Worm (Caenorhabditis elegans) whole organism, midembryonic: ENCODE data around the gene clc-1.

Experiments used
- flt-1 ChIP-seq: fragments of 200-800 bp; sonication (Bioruptor generic); IDR thresholded peaks from 2 replicates; pipeline ENCODE4 v1.3.6; 2022; ENCODE audit warnings: missing genetic modification characterization, missing compliant biosample characterization
- ref-1 ChIP-seq: fragments of 200-800 bp; sonication (Bioruptor generic); conservative IDR thresholded peaks from 2 replicates; pipeline ENCODE4 v1.3.6; 2022; ENCODE audit warnings: missing genetic modification reagents, missing genetic modification characterization, missing compliant biosample characterization
- tab-1 ChIP-seq: fragments of 200-800 bp; sonication (Bioruptor generic); IDR thresholded peaks from 2 replicates; pipeline ENCODE4 v1.3.6; 2022; ENCODE audit warnings: missing genetic modification characterization, missing compliant biosample characterization
- ztf-29 ChIP-seq: fragments of 200-800 bp; sonication (Bioruptor generic); IDR thresholded peaks from 2 replicates; pipeline ENCODE4 v1.3.6; 2022; ENCODE audit warnings: missing genetic modification reagents, missing genetic modification characterization, missing compliant biosample characterization

DNA sequence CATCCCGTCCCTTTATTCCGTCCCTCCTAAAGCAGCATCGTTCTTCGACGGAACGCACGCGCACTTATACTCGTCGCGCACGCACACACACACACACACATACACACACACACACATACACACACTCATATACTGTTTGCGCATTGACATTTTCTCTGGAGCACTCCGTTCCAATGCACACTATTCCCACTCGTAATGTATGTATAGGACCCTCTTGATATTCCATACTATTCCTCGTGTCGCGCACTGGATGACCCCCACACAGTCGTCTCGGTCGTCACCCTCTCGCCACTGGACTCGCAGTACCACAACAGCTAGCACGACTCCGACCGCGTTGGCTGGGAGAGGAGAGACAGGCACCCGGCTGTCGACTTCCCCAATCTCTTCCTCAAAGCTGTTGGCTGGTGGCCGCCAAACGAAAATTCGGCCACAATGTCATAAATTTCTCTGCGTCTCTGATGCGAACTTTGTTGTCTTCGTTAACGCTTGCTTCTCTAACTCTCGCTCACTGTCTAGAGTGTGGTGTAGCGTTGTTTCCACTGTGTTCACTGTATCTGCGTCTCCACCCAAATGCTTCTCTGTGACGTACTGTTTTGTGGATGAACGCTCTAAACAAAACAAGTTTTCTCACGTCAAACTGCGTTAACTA, 16.1 kb upstream of the clc-1 start:
- TF ChIP-seq ref-1 (GFP tag; lab: Robert Waterston, UW) = 0 out of 2 replicates have a peak, but pooled peaks have one; percentile 14
- peak; percentile 58; the same call in 1 of the 2 replicates for TF ChIP-seq ztf-29 (GFP tag; lab: Robert Waterston, UW)
- TF ChIP-seq flt-1 (GFP tag; lab: Robert Waterston, UW) = peak; percentile 74; the same call in 1 of the 2 replicates
- no peak for TF ChIP-seq tab-1 (GFP tag; lab: Robert Waterston, UW)
